Worm (Caenorhabditis elegans): ENCODE results near the gene M02D8.3.
A peak's percentile ranks its signal among the peaks of the same experiment; 100 is the strongest.

- TF ChIP-seq nhr-12 (tag; optimal IDR thresholded peaks at IDR 0.05), result no peak
- TF ChIP-seq unc-62 (GFP tag; optimal IDR thresholded peaks at IDR 0.05), result peak; percentile 13
- no peak for TF ChIP-seq nhr-2 (tag; optimal IDR thresholded peaks at IDR 0.05)
- TF ChIP-seq ztf-11 (tag; optimal IDR thresholded peaks at IDR 0.05), result no peak
- TF ChIP-seq ceh-83 (GFP tag; optimal IDR thresholded peaks at IDR 0.05), result no peak
Observed at ce11 chrX:8764044-8764443, 27.2 kb upstream of the M02D8.3 start.
